Worm (Caenorhabditis elegans) whole organism, mixed stage, embryonic: ENCODE results near the gene Y48G9A.9.
A peak's percentile ranks its signal among the peaks of the same experiment; 100 is the strongest.

ENCODE experiments used
- M03D4.4 ChIP-seq: sonication (generic microtip); optimal IDR thresholded peaks from 2 replicates; lab custom pipeline; 2017; ENCODE audit warnings: mild to moderate bottlenecking, missing genetic modification characterization, missing compliant biosample characterization
- bed-3 ChIP-seq: fragments of 200-800 bp; sonication (Bioruptor generic); optimal IDR thresholded peaks from 3 replicates; lab custom pipeline; 2018; ENCODE audit warnings: mild to moderate bottlenecking, missing genetic modification characterization, moderate library complexity, missing compliant biosample characterization
- blmp-1 ChIP-seq: fragments of 150-350 bp; optimal IDR thresholded peaks from 2 replicates; lab custom pipeline; 2014; ENCODE audit warnings: missing biosample characterization, missing genetic modification characterization
- ceh-39 ChIP-seq: fragments of 150-350 bp; optimal IDR thresholded peaks from 2 replicates; lab custom pipeline; 2014; ENCODE audit warnings: missing biosample characterization, missing genetic modification characterization
- ceh-43 ChIP-seq: fragments of 200-800 bp; sonication (Bioruptor generic); optimal IDR thresholded peaks from 2 replicates; lab custom pipeline; 2018; ENCODE audit warnings: mild to moderate bottlenecking, missing genetic modification characterization, moderate library complexity, missing compliant biosample characterization
- ces-1 ChIP-seq: fragments of 150-350 bp; optimal IDR thresholded peaks from 2 replicates; lab custom pipeline; 2014; ENCODE audit warnings: missing biosample characterization, missing genetic modification reagents, missing genetic modification characterization
- cnd-1 ChIP-seq: fragments of 200-800 bp; sonication (Bioruptor generic); optimal IDR thresholded peaks from 2 replicates; lab custom pipeline; 2018; ENCODE audit warnings: mild to moderate bottlenecking, missing genetic modification characterization, missing compliant biosample characterization
- elt-1 ChIP-seq: sonication (generic microtip); optimal IDR thresholded peaks from 2 replicates; lab custom pipeline; 2017; ENCODE audit warnings: missing genetic modification characterization, mild to moderate bottlenecking, missing compliant biosample characterization, antibody characterized with exemption, moderate library complexity, borderline replicate concordance; ENCODE audit not compliant: insufficient read depth
- elt-3 ChIP-seq: fragments of 150-350 bp; optimal IDR thresholded peaks from 2 replicates; lab custom pipeline; 2014; ENCODE audit warnings: missing biosample characterization, missing genetic modification characterization
- ham-2 ChIP-seq: fragments of 200-800 bp; sonication (Bioruptor generic); optimal IDR thresholded peaks from 2 replicates; lab custom pipeline; 2018; ENCODE audit warnings: mild to moderate bottlenecking, missing genetic modification characterization, missing compliant biosample characterization
- hlh-1 ChIP-seq: fragments of 150-350 bp; optimal IDR thresholded peaks from 2 replicates; lab custom pipeline; 2014; ENCODE audit warnings: missing biosample characterization, missing genetic modification reagents, missing genetic modification characterization
- lin-13 ChIP-seq: fragments of 150-350 bp; optimal IDR thresholded peaks from 2 replicates; lab custom pipeline; 2014; ENCODE audit warnings: missing biosample characterization, missing genetic modification characterization
- lsy-2 ChIP-seq: fragments of 150-350 bp; optimal IDR thresholded peaks from 2 replicates; lab custom pipeline; 2014; ENCODE audit warnings: missing biosample characterization, missing genetic modification characterization
- mab-5 ChIP-seq: fragments of 150-350 bp; optimal IDR thresholded peaks from 2 replicates; lab custom pipeline; 2014; ENCODE audit warnings: missing biosample characterization, missing genetic modification characterization
- mep-1 ChIP-seq: fragments of 150-350 bp; optimal IDR thresholded peaks from 2 replicates; lab custom pipeline; 2017; ENCODE audit warnings: missing biosample characterization, missing genetic modification reagents, missing genetic modification characterization, inconsistent platforms
- mls-2 ChIP-seq: sonication (generic microtip); optimal IDR thresholded peaks from 2 replicates; lab custom pipeline; 2016; ENCODE audit warnings: mild to moderate bottlenecking, missing genetic modification characterization, moderate library complexity, missing compliant biosample characterization
- nhr-12 ChIP-seq: fragments of 150-350 bp; optimal IDR thresholded peaks from 2 replicates; lab custom pipeline; 2014; ENCODE audit warnings: missing biosample characterization, missing genetic modification characterization
- nhr-237 ChIP-seq: fragments of 150-350 bp; optimal IDR thresholded peaks from 2 replicates; lab custom pipeline; 2014; ENCODE audit warnings: missing biosample characterization, missing genetic modification characterization
- nhr-28 ChIP-seq: fragments of 150-350 bp; optimal IDR thresholded peaks from 2 replicates; lab custom pipeline; 2014; ENCODE audit warnings: missing biosample characterization, missing genetic modification characterization
- pha-4 ChIP-seq: fragments of 150-350 bp; optimal IDR thresholded peaks from 2 replicates; lab custom pipeline; 2018; ENCODE audit warnings: missing biosample characterization, missing genetic modification reagents, missing genetic modification characterization
- sem-2 ChIP-seq: fragments of 200-800 bp; sonication (Bioruptor generic); optimal IDR thresholded peaks from 2 replicates; lab custom pipeline; 2018; ENCODE audit warnings: mild to moderate bottlenecking, missing genetic modification characterization, missing compliant biosample characterization
- snpc-4 ChIP-seq: fragments of 150-350 bp; optimal IDR thresholded peaks from 2 replicates; lab custom pipeline; 2014; ENCODE audit warnings: missing biosample characterization, missing genetic modification characterization
- sptf-1 ChIP-seq: sonication (generic microtip); optimal IDR thresholded peaks from 2 replicates; lab custom pipeline; 2017; ENCODE audit warnings: mild to moderate bottlenecking, missing genetic modification characterization, moderate library complexity, missing compliant biosample characterization
- unc-120 ChIP-seq: sonication (generic microtip); optimal IDR thresholded peaks from 2 replicates; lab custom pipeline; 2017; ENCODE audit warnings: missing genetic modification characterization, missing compliant biosample characterization; ENCODE audit not compliant: poor library complexity, severe bottlenecking
- unc-39 ChIP-seq: fragments of 150-350 bp; optimal IDR thresholded peaks from 2 replicates; lab custom pipeline; 2014; ENCODE audit warnings: missing biosample characterization, missing genetic modification characterization
- unc-62 ChIP-seq: fragments of 150-350 bp; optimal IDR thresholded peaks from 2 replicates; lab custom pipeline; 2014; ENCODE audit warnings: missing biosample characterization, missing genetic modification reagents, missing genetic modification characterization
- zip-8 ChIP-seq: fragments of 150-350 bp; optimal IDR thresholded peaks from 2 replicates; lab custom pipeline; 2014; ENCODE audit warnings: missing biosample characterization, missing genetic modification characterization
- ztf-11 ChIP-seq: fragments of 150-350 bp; optimal IDR thresholded peaks from 2 replicates; lab custom pipeline; 2014; ENCODE audit warnings: missing biosample characterization, missing genetic modification characterization

Y48G9A.9 gene

DNA sequence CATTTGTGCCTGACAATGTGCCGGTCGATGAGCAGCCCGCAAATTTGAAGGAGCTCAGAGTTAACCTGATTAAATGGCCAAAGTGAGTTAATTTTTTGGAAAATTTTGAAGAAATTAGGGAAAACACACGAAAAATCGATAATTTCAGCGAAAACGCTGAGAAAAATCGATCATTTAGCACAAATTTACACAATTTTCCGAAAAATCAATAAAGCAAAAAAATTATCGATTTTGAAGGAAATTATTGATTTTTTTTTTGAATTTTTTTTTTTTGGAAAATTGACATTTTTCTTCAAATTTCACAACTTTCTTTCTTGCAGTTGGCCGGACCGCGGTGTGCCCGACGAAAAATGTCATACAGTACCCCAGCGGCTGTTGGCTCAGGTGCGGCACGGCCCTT is 5.7 kb downstream of the Y48G9A.9 start:
- no peak for TF ChIP-seq unc-39 (tag; lab: Kevin White, UChicago)
- no peak for TF ChIP-seq mep-1 (tag; lab: Kevin White, UChicago)
- TF ChIP-seq zip-8 (tag; lab: Kevin White, UChicago) = no peak
- TF ChIP-seq pha-4 (tag; lab: Kevin White, UChicago) = no peak
- no peak for TF ChIP-seq hlh-1
- no peak for TF ChIP-seq mab-5 (tag; lab: Kevin White, UChicago)
- TF ChIP-seq ceh-43 (GFP tag; lab: Kevin White, UChicago) = no peak
- TF ChIP-seq M03D4.4 (tag; lab: Kevin White, UChicago) = no peak
- no peak for TF ChIP-seq sptf-1
- no peak for TF ChIP-seq nhr-12 (tag; lab: Kevin White, UChicago)

DNA sequence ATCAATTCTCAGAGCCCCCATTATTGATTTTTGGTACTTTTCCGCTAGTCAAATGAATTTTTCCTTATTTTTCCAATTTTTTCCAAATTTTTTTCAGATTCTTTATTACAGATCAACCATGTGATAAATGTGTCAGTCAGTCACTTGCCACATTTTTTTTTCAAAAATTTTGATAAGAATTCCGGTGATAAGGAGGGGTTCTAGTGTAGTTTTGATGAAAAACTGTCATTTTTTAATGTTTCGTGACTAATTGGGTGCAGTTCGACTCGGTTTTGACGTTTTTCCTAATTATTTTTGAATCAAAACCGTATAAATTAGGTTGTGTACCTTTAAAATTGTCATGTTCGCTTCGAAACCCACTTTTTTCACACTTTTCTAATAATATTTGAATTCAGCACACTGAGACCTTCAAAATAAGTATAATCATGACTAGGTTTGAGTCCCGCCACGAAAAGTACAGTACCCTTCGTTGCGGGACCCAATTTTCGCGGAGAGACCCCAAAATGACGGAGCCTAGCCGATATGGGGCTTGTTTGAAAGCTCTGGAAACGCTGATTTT is 7.4 kb downstream of the Y48G9A.9 start:
- no peak for TF ChIP-seq lsy-2 (tag; lab: Kevin White, UChicago)
- TF ChIP-seq elt-1 (tag; lab: Kevin White, UChicago) = no peak
- TF ChIP-seq blmp-1 (tag; lab: Kevin White, UChicago) = no peak
- no peak for TF ChIP-seq hlh-1
- no peak for TF ChIP-seq sptf-1
- TF ChIP-seq ceh-43 (GFP tag; lab: Kevin White, UChicago) = no peak
- no peak for TF ChIP-seq elt-3 (tag; lab: Kevin White, UChicago)
- no peak for TF ChIP-seq cnd-1
- TF ChIP-seq unc-62 (GFP tag; lab: Kevin White, UChicago) = no peak
- no peak for TF ChIP-seq zip-8 (tag; lab: Kevin White, UChicago)

DNA sequence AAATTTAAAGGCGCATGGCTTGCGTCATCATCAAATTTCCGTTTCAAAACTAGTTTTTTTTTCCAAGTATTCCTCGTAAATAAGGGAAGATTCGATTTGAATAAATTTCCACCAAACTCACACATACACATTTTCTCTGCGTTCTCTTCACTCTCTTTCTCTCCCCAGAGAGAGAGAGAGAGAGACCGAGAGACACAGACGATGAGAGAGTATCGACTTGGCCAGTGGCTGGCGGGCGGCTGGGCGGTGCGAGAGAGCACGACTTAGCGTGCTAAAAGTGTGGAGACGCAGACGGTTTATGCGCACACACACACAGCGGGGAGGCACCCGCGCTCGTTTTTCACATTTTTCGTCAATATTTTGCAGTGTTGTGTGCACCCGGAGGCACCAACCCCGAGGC is 8.3 kb downstream of the Y48G9A.9 start:
- no peak for TF ChIP-seq mls-2 (tag; lab: Kevin White, UChicago)
- peak; percentile 27 for TF ChIP-seq sptf-1
- peak; percentile 67 for TF ChIP-seq pha-4 (tag; lab: Kevin White, UChicago)
- no peak for TF ChIP-seq lin-13 (tag; lab: Kevin White, UChicago)
- TF ChIP-seq unc-62 (GFP tag; lab: Kevin White, UChicago) = peak; percentile 8
- TF ChIP-seq ceh-39 = peak; percentile 70
- peak; percentile 95 for TF ChIP-seq ces-1 (GFP tag; lab: Kevin White, UChicago)
- TF ChIP-seq lsy-2 (tag; lab: Kevin White, UChicago) = peak; percentile 56
- TF ChIP-seq snpc-4 (tag; lab: Kevin White, UChicago) = no peak
- peak; percentile 13 for TF ChIP-seq M03D4.4 (tag; lab: Kevin White, UChicago)

DNA sequence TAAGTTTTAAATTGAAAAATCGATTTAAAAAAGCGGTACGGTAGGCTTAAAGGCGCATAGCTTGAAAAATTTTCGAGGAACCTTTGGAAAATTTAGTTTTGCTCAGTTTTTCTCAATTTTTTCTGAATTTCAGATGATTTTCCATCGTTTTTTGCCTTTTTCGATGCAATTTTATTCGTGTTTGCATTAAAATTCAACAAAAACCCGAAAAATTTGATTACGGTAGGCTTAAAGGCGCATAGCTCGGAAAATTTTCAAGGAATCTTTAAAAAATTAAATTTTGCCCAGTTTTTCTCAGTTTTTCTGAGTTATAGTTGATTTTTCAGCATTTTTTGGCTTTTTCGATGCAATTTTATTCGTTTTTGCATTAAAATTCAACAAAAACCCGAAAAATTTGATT is 8.8 kb downstream of the Y48G9A.9 start:
- TF ChIP-seq M03D4.4 (tag; lab: Kevin White, UChicago) (no peak), unc-120 (no peak), cnd-1 (no peak), sptf-1 (no peak), lsy-2 (tag; lab: Kevin White, UChicago) (no peak), bed-3 (no peak), lin-13 (tag; lab: Kevin White, UChicago) (no peak), snpc-4 (tag; lab: Kevin White, UChicago) (no peak), unc-62 (GFP tag; lab: Kevin White, UChicago) (no peak), ces-1 (GFP tag; lab: Kevin White, UChicago) (no peak), elt-3 (tag; lab: Kevin White, UChicago) (no peak), hlh-1 (no peak), mls-2 (tag; lab: Kevin White, UChicago) (no peak), mep-1 (tag; lab: Kevin White, UChicago) (no peak), unc-39 (tag; lab: Kevin White, UChicago) (no peak), nhr-28 (tag; lab: Kevin White, UChicago) (no peak), nhr-12 (tag; lab: Kevin White, UChicago) (no peak), ceh-39 (no peak), sem-2 (GFP tag; lab: Kevin White, UChicago) (no peak)

DNA sequence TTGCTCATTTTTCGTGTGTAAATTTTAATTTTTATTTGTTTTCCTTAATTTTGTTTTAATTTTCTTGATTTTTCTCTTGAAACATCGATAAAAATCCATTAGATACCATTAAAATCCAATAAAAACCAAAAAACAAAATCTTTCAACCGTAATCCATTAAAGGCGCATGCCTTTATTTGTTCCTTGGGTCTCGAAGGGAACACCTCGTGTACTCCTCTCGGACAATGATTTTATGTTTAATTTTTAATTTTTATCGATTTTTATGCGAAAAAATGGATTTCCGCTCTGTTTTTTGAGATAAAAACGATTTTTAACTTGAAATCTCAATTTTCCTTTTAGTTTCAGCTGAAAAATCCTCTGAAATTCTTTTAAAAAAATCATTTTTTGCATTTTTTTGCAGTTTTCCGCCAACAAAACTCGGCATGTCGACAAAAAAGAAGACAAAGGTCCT is 9.4 kb downstream of the Y48G9A.9 start, which contains the start of gene ppk-2:
Gene ppk-2 (plus strand): TSS at position 401 of the 451 bp plus-strand sequence.
- no peak for TF ChIP-seq snpc-4 (tag; lab: Kevin White, UChicago)
- no peak for TF ChIP-seq nhr-237 (tag; lab: Kevin White, UChicago)
- TF ChIP-seq ceh-43 (GFP tag; lab: Kevin White, UChicago) = no peak
- TF ChIP-seq sem-2 (GFP tag; lab: Kevin White, UChicago) = no peak
- no peak for TF ChIP-seq ham-2
- no peak for TF ChIP-seq lin-13 (tag; lab: Kevin White, UChicago)
- TF ChIP-seq lsy-2 (tag; lab: Kevin White, UChicago) = no peak
- TF ChIP-seq sptf-1 = no peak

DNA sequence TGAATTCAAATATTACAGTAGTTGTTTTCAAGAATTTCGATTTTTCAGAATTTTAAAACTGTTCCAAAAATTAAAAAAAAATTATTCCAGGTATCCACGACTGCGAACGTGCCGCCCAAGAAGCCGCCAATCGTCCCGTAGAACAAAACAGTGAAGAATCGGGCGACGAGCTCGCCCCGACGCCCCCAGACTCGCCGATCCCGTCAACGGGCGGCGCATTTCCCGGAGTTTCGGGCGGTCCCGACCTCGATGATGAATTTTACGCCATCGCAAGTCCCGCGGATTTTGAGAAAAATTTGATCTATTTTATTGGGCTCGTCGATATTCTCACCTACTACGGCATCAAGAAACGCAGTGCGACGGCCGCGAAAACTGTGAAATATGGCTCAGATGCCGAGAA is 13.4 kb downstream of the Y48G9A.9 start:
- TF ChIP-seq cnd-1 (no peak), mab-5 (tag; lab: Kevin White, UChicago) (no peak), ztf-11 (no peak), unc-120 (no peak), nhr-28 (tag; lab: Kevin White, UChicago) (no peak), M03D4.4 (tag; lab: Kevin White, UChicago) (no peak)
